Worm (Caenorhabditis elegans) whole organism, L1 larva: ENCODE results near the gene F28D1.6.

Experiments used
- efl-1 ChIP-seq, 4 experiments: fragments of 150-350 bp; optimal IDR thresholded peaks in 3 of 4; peaks in 1 of 4; 1 replicate in 1 of 4; 2 replicates in 3 of 4; lab custom pipeline; 2014; ENCODE audit warnings: missing biosample characterization in 2 of 4, missing genetic modification characterization in 2 of 4, missing genetic modification reagents in 2 of 4
- egl-27 ChIP-seq, 2 experiments: fragments of 150-350 bp in 1 of 2; sonication (generic microtip); optimal IDR thresholded peaks; 3 replicates each; lab custom pipeline; 2017 to 2018; ENCODE audit warnings: missing biosample characterization in 2 of 2, missing genetic modification characterization in 2 of 2, missing genetic modification reagents in 2 of 2
- fos-1 ChIP-seq: fragments of 150-350 bp; optimal IDR thresholded peaks from 2 replicates; lab custom pipeline; 2014; ENCODE audit warnings: missing biosample characterization, missing genetic modification characterization
- jun-1 ChIP-seq: fragments of 150-350 bp; optimal IDR thresholded peaks from 2 replicates; lab custom pipeline; 2014; ENCODE audit warnings: missing biosample characterization, missing genetic modification reagents, missing genetic modification characterization
- nhr-11 ChIP-seq: fragments of 150-350 bp; optimal IDR thresholded peaks from 2 replicates; lab custom pipeline; 2014; ENCODE audit warnings: missing biosample characterization, missing genetic modification characterization
- nhr-28 ChIP-seq: fragments of 150-350 bp; optimal IDR thresholded peaks from 2 replicates; lab custom pipeline; 2014; ENCODE audit warnings: missing biosample characterization, missing genetic modification characterization
- nhr-71 ChIP-seq: sonication (generic microtip); optimal IDR thresholded peaks from 2 replicates; lab custom pipeline; 2016; ENCODE audit warnings: mild to moderate bottlenecking, missing genetic modification characterization, moderate library complexity, missing compliant biosample characterization
- zag-1 ChIP-seq: fragments of 150-350 bp; optimal IDR thresholded peaks from 2 replicates; lab custom pipeline; 2014; ENCODE audit warnings: missing biosample characterization, missing genetic modification characterization
- zip-4 ChIP-seq: fragments of 200-800 bp; sonication (Bioruptor generic); optimal IDR thresholded peaks from 2 replicates; lab custom pipeline; 2018; ENCODE audit warnings: mild to moderate bottlenecking, missing genetic modification characterization, moderate library complexity, missing compliant biosample characterization

DNA sequence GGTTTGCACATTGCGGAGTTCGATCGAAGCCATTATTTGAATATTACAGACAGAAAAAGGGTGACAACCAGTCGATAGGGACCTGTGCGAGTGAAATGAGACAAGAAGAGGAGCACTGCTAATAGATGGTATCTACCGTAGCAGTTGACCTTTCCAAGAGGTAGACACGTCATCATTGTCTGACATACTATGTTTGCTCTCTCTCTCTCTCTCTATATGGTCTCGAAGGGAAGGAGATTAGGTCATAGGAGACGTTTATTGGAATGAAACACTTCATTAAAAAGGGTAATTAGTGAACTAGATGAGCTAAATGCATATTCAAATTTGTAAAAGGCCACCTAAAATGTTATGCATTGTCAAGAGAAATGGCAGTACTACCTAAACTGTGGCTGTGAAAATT lies 8.9 kb downstream of the F28D1.6 start, which contains the start of gene atz-1:
- TF ChIP-seq fos-1 (tag; lab: Kevin White, UChicago) = no peak
- no peak for TF ChIP-seq egl-27 (tag; optimal IDR thresholded peaks at IDR 0.05; lab: Kevin White, UChicago)
- no peak for TF ChIP-seq efl-1 (optimal IDR thresholded peaks at IDR 0.05; lab: Kevin White, UChicago)
- no peak for TF ChIP-seq efl-1 (GFP tag; optimal IDR thresholded peaks at IDR 0.05 in 1 of 2; lab: Kevin White, UChicago)
- TF ChIP-seq jun-1 (tag; lab: Kevin White, UChicago) = no peak
- TF ChIP-seq nhr-71 (tag; lab: Kevin White, UChicago) = no peak
- no peak for TF ChIP-seq zag-1 (tag; lab: Kevin White, UChicago)
- TF ChIP-seq nhr-11 (tag; lab: Kevin White, UChicago) = no peak
- no peak for TF ChIP-seq nhr-28
- no peak for TF ChIP-seq zip-4
